Worm (Caenorhabditis elegans) whole organism, midembryonic: ENCODE measurements around the gene osm-9.

Experiments used
- cog-1 ChIP-seq: sonication (generic microtip); optimal IDR thresholded peaks from 2 replicates; lab custom pipeline; 2016; ENCODE audit warnings: missing genetic modification characterization, missing compliant biosample characterization
- klf-2 ChIP-seq: fragments of 200-800 bp; sonication (Bioruptor generic); conservative IDR thresholded peaks from 2 replicates; pipeline ENCODE4 v1.3.6; 2022; ENCODE audit warnings: missing genetic modification reagents, missing genetic modification characterization, missing compliant biosample characterization

ce11 chrIV:3568608-3569007 lies 11.4 kb upstream of the osm-9 start, which contains the start of gene otpl-1:
- TF ChIP-seq cog-1 (tag; lab: Kevin White, UChicago) = no peak
- TF ChIP-seq klf-2 (GFP tag; lab: Robert Waterston, UW) = no peak
